Fruit fly (Drosophila melanogaster): Measurements from ENCODE around the gene Sid.

- no peak for TF ChIP-seq pan (optimal IDR thresholded peaks at IDR 0.05)
- TF ChIP-seq EcR (GFP tag; optimal IDR thresholded peaks at IDR 0.05) = no peak
- TF ChIP-seq psq (optimal IDR thresholded peaks at IDR 0.05) = no peak
- no peak for TF ChIP-seq Dll (optimal IDR thresholded peaks at IDR 0.05)
- TF ChIP-seq CG8478 (optimal IDR thresholded peaks at IDR 0.05) = no peak
- TF ChIP-seq usp (GFP tag; optimal IDR thresholded peaks at IDR 0.05) = no peak
Observed at dm6 chr3R:28672134-28672533, 1.6 kb downstream of the Sid start.

Data from whole organism.